Fruit fly (Drosophila melanogaster) whole organism, prepupa: ENCODE results near the gene CG32298.

Experiments
- Blimp-1 ChIP-seq: fragments of 200-800 bp; sonication (Bioruptor generic); optimal IDR thresholded peaks from 3 replicates; lab custom pipeline; 2017; ENCODE audit warnings: missing biosample characterization, missing genetic modification characterization, mild to moderate bottlenecking, moderate library complexity, missing genetic modification reagents
- CG10631 ChIP-seq: fragments of 200-800 bp; sonication (Bioruptor generic); optimal IDR thresholded peaks from 2 replicates; lab custom pipeline; 2016; ENCODE audit warnings: missing biosample characterization, missing genetic modification characterization
- CG11902 ChIP-seq: fragments of 200-800 bp; sonication (Bioruptor generic); optimal IDR thresholded peaks from 3 replicates; lab custom pipeline; 2016; ENCODE audit warnings: missing biosample characterization, missing genetic modification characterization
- CG15336 ChIP-seq: fragments of 200-800 bp; sonication (Bioruptor generic); IDR thresholded peaks from 2 replicates; pipeline ENCODE4 v1.3.6; 2022; ENCODE audit warnings: missing biosample characterization, missing genetic modification characterization
- CG1621 ChIP-seq: fragments of 200-800 bp; sonication (Bioruptor generic); optimal IDR thresholded peaks from 3 replicates; lab custom pipeline; 2018; ENCODE audit warnings: missing biosample characterization, mild to moderate bottlenecking, missing genetic modification characterization
- CG16779 ChIP-seq: fragments of 200-800 bp; sonication (Bioruptor generic); optimal IDR thresholded peaks from 3 replicates; lab custom pipeline; 2017; ENCODE audit warnings: missing biosample characterization, mild to moderate bottlenecking, missing genetic modification characterization
- CG3032 ChIP-seq: fragments of 200-800 bp; optimal IDR thresholded peaks from 2 replicates; lab custom pipeline; 2019; ENCODE audit warnings: missing biosample characterization, mild to moderate bottlenecking, missing genetic modification characterization, moderate library complexity
- CG32006 ChIP-seq: fragments of 200-800 bp; sonication (Bioruptor generic); optimal IDR thresholded peaks from 3 replicates; lab custom pipeline; 2017; ENCODE audit warnings: missing biosample characterization, mild to moderate bottlenecking, missing genetic modification characterization
- CG34406 ChIP-seq: fragments of 200-800 bp; sonication (Bioruptor generic); optimal IDR thresholded peaks from 3 replicates; lab custom pipeline; 2016; ENCODE audit warnings: missing biosample characterization, missing genetic modification characterization
- CG6276 ChIP-seq: fragments of 200-800 bp; sonication (Bioruptor generic); optimal IDR thresholded peaks from 2 replicates; lab custom pipeline; 2017; ENCODE audit warnings: missing biosample characterization, mild to moderate bottlenecking, missing genetic modification characterization
- CG6792 ChIP-seq: fragments of 200-800 bp; sonication (Bioruptor generic); optimal IDR thresholded peaks from 3 replicates; lab custom pipeline; 2016; ENCODE audit warnings: missing biosample characterization, missing genetic modification characterization
- CG6808 ChIP-seq: fragments of 200-800 bp; sonication (Bioruptor generic); optimal IDR thresholded peaks from 3 replicates; lab custom pipeline; 2017; ENCODE audit warnings: missing biosample characterization, missing genetic modification characterization, mild to moderate bottlenecking, moderate library complexity, missing genetic modification reagents
- CG7368 ChIP-seq: fragments of 200-800 bp; sonication (Bioruptor generic); optimal IDR thresholded peaks from 3 replicates; lab custom pipeline; 2016; ENCODE audit warnings: missing biosample characterization, missing genetic modification characterization
- CG8119 ChIP-seq: fragments of 200-800 bp; sonication (Bioruptor generic); IDR thresholded peaks from 3 replicates; pipeline ENCODE4 v1.3.6; 2022; ENCODE audit warnings: missing biosample characterization, missing genetic modification characterization
- CG9139 ChIP-seq: fragments of 200-800 bp; sonication (Bioruptor generic); optimal IDR thresholded peaks from 3 replicates; lab custom pipeline; 2017; ENCODE audit warnings: missing biosample characterization, mild to moderate bottlenecking, missing genetic modification characterization
- Eip75B ChIP-seq: fragments of 200-800 bp; sonication (Bioruptor generic); optimal IDR thresholded peaks from 3 replicates; lab custom pipeline; 2016; ENCODE audit warnings: missing biosample characterization, missing genetic modification characterization
- Eip78C ChIP-seq: fragments of 200-800 bp; sonication (Bioruptor generic); peaks from one replicate; lab custom pipeline; 2016; ENCODE audit warnings: missing biosample characterization, missing genetic modification characterization
- Ets96B ChIP-seq: fragments of 200-800 bp; optimal IDR thresholded peaks from 2 replicates; lab custom pipeline; 2019; ENCODE audit warnings: missing biosample characterization, mild to moderate bottlenecking, missing genetic modification characterization, moderate library complexity
- Gug ChIP-seq: fragments of 200-800 bp; sonication (Bioruptor generic); IDR thresholded peaks from 2 replicates; pipeline ENCODE4 v1.3.6; 2022; ENCODE audit warnings: missing biosample characterization, missing genetic modification characterization
- Hr39 ChIP-seq: fragments of 200-800 bp; sonication (Bioruptor generic); optimal IDR thresholded peaks from 2 replicates; lab custom pipeline; 2016; ENCODE audit warnings: missing biosample characterization, missing genetic modification characterization
- Hr4 ChIP-seq: fragments of 200-800 bp; sonication (Bioruptor generic); optimal IDR thresholded peaks from 3 replicates; lab custom pipeline; 2016; ENCODE audit warnings: missing biosample characterization, missing genetic modification characterization
- Sox14 ChIP-seq: fragments of 200-800 bp; sonication (Bioruptor generic); optimal IDR thresholded peaks from 3 replicates; lab custom pipeline; 2016; ENCODE audit warnings: missing biosample characterization, missing genetic modification characterization
- Sox15 ChIP-seq: fragments of 200-800 bp; sonication (Bioruptor generic); optimal IDR thresholded peaks from 3 replicates; lab custom pipeline; 2016; ENCODE audit warnings: missing biosample characterization, missing genetic modification characterization
- achi ChIP-seq: fragments of 200-800 bp; sonication (Bioruptor generic); optimal IDR thresholded peaks from 3 replicates; lab custom pipeline; 2016; ENCODE audit warnings: missing biosample characterization, missing genetic modification characterization
- acj6 ChIP-seq: fragments of 200-800 bp; sonication (Bioruptor generic); optimal IDR thresholded peaks from 3 replicates; lab custom pipeline; 2016; ENCODE audit warnings: missing biosample characterization, missing genetic modification characterization
- dsx ChIP-seq: fragments of 200-800 bp; optimal IDR thresholded peaks from 3 replicates; lab custom pipeline; 2019; ENCODE audit warnings: missing biosample characterization, mild to moderate bottlenecking, missing genetic modification characterization, moderate library complexity; ENCODE audit not compliant: poor library complexity, severe bottlenecking
- esn ChIP-seq: fragments of 200-800 bp; sonication (Bioruptor generic); optimal IDR thresholded peaks from 2 replicates; lab custom pipeline; 2016; ENCODE audit warnings: missing biosample characterization, mild to moderate bottlenecking, missing genetic modification characterization, moderate library complexity
- fd59A ChIP-seq: fragments of 200-800 bp; sonication (Bioruptor generic); optimal IDR thresholded peaks from 2 replicates; lab custom pipeline; 2017; ENCODE audit warnings: missing biosample characterization, mild to moderate bottlenecking, missing genetic modification characterization, missing genetic modification reagents
- fkh ChIP-seq: fragments of 200-800 bp; sonication (Bioruptor generic); optimal IDR thresholded peaks from 3 replicates; lab custom pipeline; 2017; ENCODE audit warnings: missing biosample characterization, mild to moderate bottlenecking, missing genetic modification characterization, moderate library complexity
- lz ChIP-seq: fragments of 200-800 bp; sonication (Bioruptor generic); optimal IDR thresholded peaks from 3 replicates; lab custom pipeline; 2016; ENCODE audit warnings: missing biosample characterization, missing genetic modification characterization
- net ChIP-seq: fragments of 200-800 bp; sonication (Bioruptor generic); optimal IDR thresholded peaks from 3 replicates; lab custom pipeline; 2016; ENCODE audit warnings: missing biosample characterization, missing genetic modification characterization
- pdm3 ChIP-seq: fragments of 200-800 bp; sonication (Bioruptor generic); optimal IDR thresholded peaks from 3 replicates; lab custom pipeline; 2016; ENCODE audit warnings: missing biosample characterization, missing genetic modification characterization
- salr ChIP-seq, 2 experiments: fragments of 200-800 bp; sonication (Bioruptor generic); optimal IDR thresholded peaks; 3 replicates each; lab custom pipeline; 2016 to 2018; ENCODE audit warnings: missing biosample characterization in 2 of 2, missing genetic modification characterization in 2 of 2, mild to moderate bottlenecking in 1 of 2
- spab ChIP-seq: fragments of 200-800 bp; sonication (Bioruptor generic); optimal IDR thresholded peaks from 2 replicates; lab custom pipeline; 2017; ENCODE audit warnings: missing biosample characterization, mild to moderate bottlenecking, missing genetic modification characterization, missing genetic modification reagents
- ss ChIP-seq, 2 experiments: fragments of 200-800 bp; sonication (Bioruptor generic); optimal IDR thresholded peaks; 2 replicates in 1 of 2; 3 replicates in 1 of 2; lab custom pipeline; 2017 to 2018; ENCODE audit warnings: mild to moderate bottlenecking in 2 of 2, missing biosample characterization in 2 of 2, missing genetic modification characterization in 2 of 2, moderate library complexity in 1 of 2
- svp ChIP-seq: fragments of 200-800 bp; sonication (Bioruptor generic); peaks from one replicate; lab custom pipeline; 2016; ENCODE audit warnings: missing biosample characterization, missing genetic modification characterization
- vri ChIP-seq: fragments of 200-800 bp; sonication (Bioruptor generic); optimal IDR thresholded peaks from 3 replicates; lab custom pipeline; 2016; ENCODE audit warnings: missing biosample characterization, mild to moderate bottlenecking, missing genetic modification characterization

The CG32298 gene

dm6 chr3L:2428488-2429302 is 37.9 kb upstream of the CG32298 start (continued):
- TF ChIP-seq Sox15 (no peak), CG8119 (peak; percentile 75; the same call in 2 of the 3 replicates), CG1621 (tag; lab: Kevin White, UChicago) (no peak), acj6 (no peak), CG10631 (GFP tag; lab: Kevin White, UChicago) (no peak), Blimp-1 (GFP tag; lab: Kevin White, UChicago) (no peak), CG3032 (no peak), fd59A (no peak), net (GFP tag; lab: Kevin White, UChicago) (peak; percentile 55), esn (GFP tag; lab: Kevin White, UChicago) (no peak), pdm3 (GFP tag; lab: Kevin White, UChicago) (no peak), Eip75B (GFP tag; lab: Kevin White, UChicago) (no peak), fkh (no peak), Ets96B (tag; lab: Kevin White, UChicago) (no peak), Sox14 (GFP tag; lab: Kevin White, UChicago) (peak; percentile 23), CG32006 (peak; percentile 22), Hr4 (GFP tag; lab: Kevin White, UChicago) (peak; percentile 14), lz (GFP tag; lab: Kevin White, UChicago) (no peak), CG7368 (GFP tag; lab: Kevin White, UChicago) (peak; percentile 7), CG16779 (tag; lab: Kevin White, UChicago) (peak; percentile 72), CG6276 (GFP tag; lab: Kevin White, UChicago) (peak; percentile 78), CG34406 (GFP tag; lab: Kevin White, UChicago) (no peak), CG15336 (peak; percentile 62), spab (GFP tag; lab: Kevin White, UChicago) (no peak), Gug (GFP tag; lab: Robert Waterston, UW) (no peak), ss (GFP tag; optimal IDR thresholded peaks at IDR 0.05; lab: Kevin White, UChicago) (peak; percentile 57 to 64), CG6792 (GFP tag; lab: Kevin White, UChicago) (no peak), achi (GFP tag; lab: Kevin White, UChicago) (no peak), Eip78C (GFP tag; lab: Kevin White, UChicago) (peak; percentile 71), salr (GFP tag; optimal IDR thresholded peaks at IDR 0.05; lab: Kevin White, UChicago) (peak in 1 of 2 experiments; percentile 61), CG9139 (GFP tag; lab: Kevin White, UChicago) (peak; percentile 46), vri (GFP tag; lab: Kevin White, UChicago) (peak; percentile 46), CG6808 (GFP tag; lab: Kevin White, UChicago) (peak; percentile 16), CG11902 (GFP tag; lab: Kevin White, UChicago) (no peak)

- no peak for TF ChIP-seq dsx (GFP tag; lab: Kevin White, UChicago)
- TF ChIP-seq Eip78C (GFP tag; lab: Kevin White, UChicago) = peak; percentile 22
- TF ChIP-seq Hr39 (GFP tag; lab: Kevin White, UChicago) = no peak
- TF ChIP-seq CG6808 (GFP tag; lab: Kevin White, UChicago) = no peak
- TF ChIP-seq CG1621 (tag; lab: Kevin White, UChicago) = no peak
- peak; percentile 57 for TF ChIP-seq svp (GFP tag; lab: Kevin White, UChicago)
- TF ChIP-seq, all 60 proteins: peak for 2
Measured at dm6 chr3L:2427151-2427550, 36.4 kb upstream of the CG32298 start.
